Worm (Caenorhabditis elegans) whole organism, late embryonic: Measurements from ENCODE around the gene wdfy-2.

Experiments used
- C08G9.2 ChIP-seq: sonication (generic microtip); optimal IDR thresholded peaks from 2 replicates; lab custom pipeline; 2016; ENCODE audit warnings: mild to moderate bottlenecking, missing genetic modification characterization, moderate library complexity, missing compliant biosample characterization
- ceh-2 ChIP-seq: sonication (generic microtip); optimal IDR thresholded peaks from 2 replicates; lab custom pipeline; 2016; ENCODE audit warnings: missing genotype, missing genetic modification characterization, missing compliant biosample characterization
- ceh-9 ChIP-seq: sonication (generic microtip); optimal IDR thresholded peaks from 2 replicates; lab custom pipeline; 2016; ENCODE audit warnings: mild to moderate bottlenecking, missing genetic modification characterization, inconsistent platforms, missing compliant biosample characterization
- dve-1 ChIP-seq: sonication (generic microtip); optimal IDR thresholded peaks from 2 replicates; lab custom pipeline; 2017; ENCODE audit warnings: antibody characterized with exemption, mild to moderate bottlenecking, missing genetic modification characterization, missing compliant biosample characterization
- elt-2 ChIP-seq: sonication (generic microtip); optimal IDR thresholded peaks from 2 replicates; lab custom pipeline; 2016; ENCODE audit warnings: missing genetic modification reagents, missing genetic modification characterization, missing compliant biosample characterization
- nfya-1 ChIP-seq: sonication (generic microtip); optimal IDR thresholded peaks from 2 replicates; lab custom pipeline; 2017; ENCODE audit warnings: missing genetic modification characterization, mild to moderate bottlenecking, missing compliant biosample characterization, antibody characterized with exemption, moderate library complexity
- nhr-11 ChIP-seq: fragments of 150-350 bp; optimal IDR thresholded peaks from 2 replicates; lab custom pipeline; 2014; ENCODE audit warnings: missing biosample characterization, missing genetic modification characterization
- ref-2 ChIP-seq: sonication (generic microtip); optimal IDR thresholded peaks from 2 replicates; lab custom pipeline; 2016; ENCODE audit warnings: missing genetic modification characterization, missing compliant biosample characterization
- zip-5 ChIP-seq: sonication (generic microtip); optimal IDR thresholded peaks from 2 replicates; lab custom pipeline; 2016; ENCODE audit warnings: missing genetic modification characterization, missing compliant biosample characterization

- TF ChIP-seq elt-2 (tag; lab: Kevin White, UChicago) (no peak), C08G9.2 (tag; lab: Kevin White, UChicago) (no peak), nhr-11 (tag; lab: Kevin White, UChicago) (no peak), nfya-1 (tag; lab: Kevin White, UChicago) (no peak), ref-2 (tag; lab: Kevin White, UChicago) (no peak), ceh-9 (no peak), ceh-2 (tag; lab: Kevin White, UChicago) (no peak), zip-5 (tag; lab: Kevin White, UChicago) (no peak), dve-1 (tag; lab: Kevin White, UChicago) (no peak)
These were observed 26.1 kb downstream of the wdfy-2 start for ce11 chrII:9345794-9346193.
